Fruit fly (Drosophila melanogaster) whole organism, adult: ENCODE data around the gene Spn88Ea.

ENCODE experiments used
- CG11617 ChIP-seq: fragments of 200-800 bp; sonication (Bioruptor generic); optimal IDR thresholded peaks from 2 replicates; lab custom pipeline; 2017; ENCODE audit warnings: mild to moderate bottlenecking, missing biosample characterization, missing genetic modification reagents, missing genetic modification characterization
- CG12768 ChIP-seq: fragments of 200-800 bp; sonication (Bioruptor generic); optimal IDR thresholded peaks from 2 replicates; lab custom pipeline; 2017; ENCODE audit warnings: missing biosample characterization, missing genetic modification characterization, mild to moderate bottlenecking, moderate library complexity, missing genetic modification reagents
- CG14711 ChIP-seq: fragments of 200-800 bp; sonication (Bioruptor generic); optimal IDR thresholded peaks from 2 replicates; lab custom pipeline; 2018; ENCODE audit warnings: missing biosample characterization, mild to moderate bottlenecking, missing genetic modification characterization, moderate library complexity
- CG1620 ChIP-seq: fragments of 200-800 bp; sonication (Bioruptor generic); optimal IDR thresholded peaks from 2 replicates; lab custom pipeline; 2016; ENCODE audit warnings: missing biosample characterization, missing genetic modification characterization
- CG33017 ChIP-seq: fragments of 200-800 bp; sonication (Bioruptor generic); optimal IDR thresholded peaks from 2 replicates; lab custom pipeline; 2018; ENCODE audit warnings: missing biosample characterization, mild to moderate bottlenecking, missing genetic modification characterization, moderate library complexity
- CG5204 ChIP-seq: fragments of 200-800 bp; sonication (Bioruptor generic); optimal IDR thresholded peaks from 2 replicates; lab custom pipeline; 2016; ENCODE audit warnings: missing biosample characterization, missing genetic modification characterization
- CG7045 ChIP-seq: fragments of 200-800 bp; sonication (Bioruptor generic); optimal IDR thresholded peaks from 2 replicates; lab custom pipeline; 2017; ENCODE audit warnings: missing biosample characterization, mild to moderate bottlenecking, missing genetic modification characterization
- CG7101 ChIP-seq: fragments of 200-800 bp; sonication (Bioruptor generic); optimal IDR thresholded peaks from 2 replicates; lab custom pipeline; 2018; ENCODE audit warnings: missing biosample characterization, mild to moderate bottlenecking, missing genetic modification characterization, moderate library complexity
- Clk ChIP-seq: fragments of 200-800 bp; sonication (Bioruptor generic); optimal IDR thresholded peaks from 2 replicates; lab custom pipeline; 2017; ENCODE audit warnings: missing biosample characterization, missing genetic modification characterization
- Crg-1 ChIP-seq: fragments of 200-800 bp; sonication (Bioruptor generic); optimal IDR thresholded peaks from 2 replicates; lab custom pipeline; 2016; ENCODE audit warnings: missing biosample characterization, missing genetic modification characterization
- Hr96 ChIP-seq: fragments of 200-800 bp; sonication (Bioruptor generic); optimal IDR thresholded peaks from 2 replicates; lab custom pipeline; 2016; ENCODE audit warnings: missing biosample characterization, missing genetic modification characterization
- Mnt ChIP-seq: fragments of 200-800 bp; sonication (Bioruptor generic); optimal IDR thresholded peaks from 2 replicates; lab custom pipeline; 2016; ENCODE audit warnings: missing biosample characterization, mild to moderate bottlenecking, missing genetic modification characterization
- bab1 ChIP-seq: fragments of 200-800 bp; sonication (Bioruptor generic); optimal IDR thresholded peaks from 3 replicates; lab custom pipeline; 2019; ENCODE audit warnings: missing biosample characterization, mild to moderate bottlenecking, missing genetic modification characterization, moderate library complexity
- cic ChIP-seq: fragments of 200-800 bp; sonication (Bioruptor generic); optimal IDR thresholded peaks from 2 replicates; lab custom pipeline; 2017; ENCODE audit warnings: missing biosample characterization, mild to moderate bottlenecking, missing genetic modification characterization, moderate library complexity
- cnc ChIP-seq, 2 experiments: fragments of >200 bp; optimal IDR thresholded peaks; 2 replicates each; lab custom pipeline; 2017
- kay ChIP-seq: fragments of 200-800 bp; sonication (Bioruptor generic); peaks from one replicate; lab custom pipeline; 2016; ENCODE audit warnings: missing biosample characterization, missing genetic modification characterization, borderline replicate concordance
- ovo ChIP-seq: fragments of 200-800 bp; sonication (Bioruptor generic); optimal IDR thresholded peaks from 2 replicates; lab custom pipeline; 2016; ENCODE audit warnings: missing biosample characterization, missing genetic modification characterization
- pad ChIP-seq: fragments of 200-800 bp; sonication (Bioruptor generic); optimal IDR thresholded peaks from 3 replicates; lab custom pipeline; 2017; ENCODE audit warnings: missing biosample characterization, missing genetic modification characterization, mild to moderate bottlenecking, moderate library complexity, missing genetic modification reagents
- tj ChIP-seq: fragments of 200-800 bp; sonication (Bioruptor generic); optimal IDR thresholded peaks from 3 replicates; lab custom pipeline; 2017; ENCODE audit warnings: missing biosample characterization, mild to moderate bottlenecking, missing genetic modification characterization, moderate library complexity
- toe ChIP-seq: fragments of 200-800 bp; sonication (Bioruptor generic); optimal IDR thresholded peaks from 2 replicates; lab custom pipeline; 2016; ENCODE audit warnings: missing biosample characterization, missing genetic modification characterization

The Spn88Ea gene

dm6 chr3R:15205223-15205622 lies 1.0 kb downstream of the Spn88Ea start:
- no peak for TF ChIP-seq CG7101
- no peak for TF ChIP-seq CG7045 (GFP tag; lab: Kevin White, UChicago)
- no peak for TF ChIP-seq CG5204 (GFP tag; lab: Kevin White, UChicago)
- no peak for TF ChIP-seq CG14711 (tag; lab: Kevin White, UChicago)
- no peak for TF ChIP-seq pad (GFP tag; lab: Kevin White, UChicago)
- TF ChIP-seq CG33017 (tag; lab: Kevin White, UChicago) = no peak
- no peak for TF ChIP-seq ovo (GFP tag; lab: Kevin White, UChicago)
- no peak for TF ChIP-seq bab1
- TF ChIP-seq cic (GFP tag; lab: Kevin White, UChicago) = no peak
- TF ChIP-seq Clk = no peak
- no peak for TF ChIP-seq toe (GFP tag; lab: Kevin White, UChicago)
- no peak for TF ChIP-seq cnc (optimal IDR thresholded peaks at IDR 0.05; lab: Kevin White, UChicago)
- no peak for TF ChIP-seq CG11617 (GFP tag; lab: Kevin White, UChicago)
- no peak for TF ChIP-seq kay (GFP tag; lab: Kevin White, UChicago)
- TF ChIP-seq Hr96 (GFP tag; lab: Kevin White, UChicago) = no peak
- no peak for TF ChIP-seq Mnt
- TF ChIP-seq tj = no peak
- TF ChIP-seq Crg-1 = no peak

dm6 chr3R:15198052-15198793 lies 8.0 kb downstream of the Spn88Ea start:
- TF ChIP-seq bab1 (no peak), CG14711 (tag; lab: Kevin White, UChicago) (no peak), tj (peak; percentile 37), CG11617 (GFP tag; lab: Kevin White, UChicago) (no peak), CG1620 (GFP tag; lab: Kevin White, UChicago) (no peak), pad (GFP tag; lab: Kevin White, UChicago) (no peak), Mnt (peak; percentile 88), CG7045 (GFP tag; lab: Kevin White, UChicago) (no peak), toe (GFP tag; lab: Kevin White, UChicago) (no peak), cic (GFP tag; lab: Kevin White, UChicago) (peak; percentile 91), cnc (optimal IDR thresholded peaks at IDR 0.05; lab: Kevin White, UChicago) (no peak), CG7101 (no peak), Hr96 (GFP tag; lab: Kevin White, UChicago) (no peak), ovo (GFP tag; lab: Kevin White, UChicago) (no peak), Clk (no peak), CG5204 (GFP tag; lab: Kevin White, UChicago) (no peak), CG12768 (no peak), kay (GFP tag; lab: Kevin White, UChicago) (peak; percentile 90), CG33017 (tag; lab: Kevin White, UChicago) (no peak), Crg-1 (peak; percentile 15)

dm6 chr3R:15197373-15197772 lies 8.9 kb downstream of the Spn88Ea start:
- TF ChIP-seq tj (no peak), Crg-1 (no peak), CG12768 (peak; percentile 25), cic (GFP tag; lab: Kevin White, UChicago) (peak; percentile 37), Hr96 (GFP tag; lab: Kevin White, UChicago) (no peak), pad (GFP tag; lab: Kevin White, UChicago) (no peak), kay (GFP tag; lab: Kevin White, UChicago) (peak; percentile 47), CG7045 (GFP tag; lab: Kevin White, UChicago) (peak; percentile 7), cnc (optimal IDR thresholded peaks at IDR 0.05; lab: Kevin White, UChicago) (no peak), CG5204 (GFP tag; lab: Kevin White, UChicago) (no peak)

dm6 chr3R:15196134-15197034 lies 9.9 kb downstream of the Spn88Ea start, which contains the start of the genes Kpc1 and CG42542:
Gene Kpc1, minus strand, starts transcription at chr3R:15196210.
Gene CG42542, plus strand, starts transcription at chr3R:15196598.
- TF ChIP-seq CG14711 (tag; lab: Kevin White, UChicago) (peak; percentile 52), Hr96 (GFP tag; lab: Kevin White, UChicago) (peak; percentile 73), tj (peak; percentile 89), Clk (peak; percentile 78), pad (GFP tag; lab: Kevin White, UChicago) (peak; percentile 85), ovo (GFP tag; lab: Kevin White, UChicago) (peak; percentile 72), CG33017 (tag; lab: Kevin White, UChicago) (peak; percentile 53), cnc (optimal IDR thresholded peaks at IDR 0.05; lab: Kevin White, UChicago) (no peak), CG1620 (GFP tag; lab: Kevin White, UChicago) (peak; percentile 85), CG12768 (peak; percentile 76), kay (GFP tag; lab: Kevin White, UChicago) (peak; percentile 94), bab1 (peak; percentile 25), Mnt (peak; percentile 75), toe (GFP tag; lab: Kevin White, UChicago) (peak; percentile 89), Crg-1 (peak; percentile 72), cic (GFP tag; lab: Kevin White, UChicago) (peak; percentile 58), CG7101 (peak; percentile 75), CG5204 (GFP tag; lab: Kevin White, UChicago) (peak; percentile 79), CG7045 (GFP tag; lab: Kevin White, UChicago) (peak; percentile 67), CG11617 (GFP tag; lab: Kevin White, UChicago) (peak; percentile 70)

- TF ChIP-seq CG7101 (peak; percentile 3), cic (GFP tag; lab: Kevin White, UChicago) (no peak), kay (GFP tag; lab: Kevin White, UChicago) (peak; percentile 91), bab1 (no peak), CG33017 (tag; lab: Kevin White, UChicago) (no peak)
Measured at dm6 chr3R:15181467-15181866, 24.8 kb downstream of the Spn88Ea start, which contains the start of gene Mf. Gene Mf, minus strand, starts transcription at chr3R:15181510.
